Worm (Caenorhabditis elegans) whole organism, early embryonic: ENCODE results near the gene C35C5.10.

Experiments used
- B0310.2 ChIP-seq: sonication (generic microtip); optimal IDR thresholded peaks from 2 replicates; lab custom pipeline; 2016; ENCODE audit warnings: mild to moderate bottlenecking, missing genetic modification characterization, missing compliant biosample characterization
- F13C5.2 ChIP-seq: sonication (generic microtip); optimal IDR thresholded peaks from 2 replicates; lab custom pipeline; 2017; ENCODE audit warnings: mild to moderate bottlenecking, missing genetic modification characterization, inconsistent platforms, missing compliant biosample characterization
- aly-1 ChIP-seq: sonication (generic microtip); optimal IDR thresholded peaks from 2 replicates; lab custom pipeline; 2016; ENCODE audit warnings: missing genetic modification characterization, missing compliant biosample characterization
- ama-1 ChIP-seq: fragments of 150-350 bp; optimal IDR thresholded peaks from 2 replicates; lab custom pipeline; 2014
- ceh-13 ChIP-seq: fragments of 200-800 bp; sonication (Bioruptor generic); optimal IDR thresholded peaks from 2 replicates; lab custom pipeline; 2018; ENCODE audit warnings: mild to moderate bottlenecking, missing genetic modification characterization, missing compliant biosample characterization
- ceh-36 ChIP-seq: sonication (generic microtip); optimal IDR thresholded peaks from 2 replicates; lab custom pipeline; 2016; ENCODE audit warnings: missing genetic modification characterization, inconsistent platforms, missing compliant biosample characterization
- ets-7 ChIP-seq: sonication (generic microtip); optimal IDR thresholded peaks from 2 replicates; lab custom pipeline; 2016; ENCODE audit warnings: missing genotype, missing genetic modification characterization, missing compliant biosample characterization
- flt-1 ChIP-seq: fragments of 200-800 bp; sonication (Bioruptor generic); IDR thresholded peaks from 2 replicates; pipeline ENCODE4 v1.3.6; 2022; ENCODE audit warnings: missing genetic modification characterization, missing compliant biosample characterization
- hmbx-1 ChIP-seq: sonication (generic microtip); optimal IDR thresholded peaks from 2 replicates; lab custom pipeline; 2016; ENCODE audit warnings: mild to moderate bottlenecking, missing genetic modification characterization, missing compliant biosample characterization
- hmg-4 ChIP-seq: fragments of 200-800 bp; sonication (Bioruptor generic); optimal IDR thresholded peaks from 2 replicates; lab custom pipeline; 2018; ENCODE audit warnings: mild to moderate bottlenecking, missing genetic modification characterization, missing compliant biosample characterization
- hnd-1 ChIP-seq: sonication (generic microtip); optimal IDR thresholded peaks from 2 replicates; lab custom pipeline; 2016; ENCODE audit warnings: missing genetic modification characterization, missing compliant biosample characterization
- pes-1 ChIP-seq: fragments of 200-800 bp; sonication (Bioruptor generic); IDR thresholded peaks from 2 replicates; pipeline ENCODE4 v1.3.6; 2022; ENCODE audit warnings: missing genetic modification reagents, missing genetic modification characterization, missing compliant biosample characterization
- scrt-1 ChIP-seq: fragments of 200-800 bp; sonication (Bioruptor generic); IDR thresholded peaks from 2 replicates; pipeline ENCODE4 v1.3.6; 2022; ENCODE audit warnings: missing genetic modification characterization, missing compliant biosample characterization
- sea-1 ChIP-seq: fragments of 200-800 bp; sonication (Bioruptor generic); conservative IDR thresholded peaks from 2 replicates; pipeline ENCODE4 v1.3.6; 2022; ENCODE audit warnings: missing genetic modification characterization, missing compliant biosample characterization
- tbx-11 ChIP-seq: fragments of 200-800 bp; sonication (Bioruptor generic); IDR thresholded peaks from 2 replicates; pipeline ENCODE4 v1.3.6; 2022; ENCODE audit warnings: missing genetic modification characterization, missing compliant biosample characterization
- tbx-37 ChIP-seq: fragments of 200-800 bp; sonication (Bioruptor generic); conservative IDR thresholded peaks from 2 replicates; pipeline ENCODE4 v1.3.6; 2022; ENCODE audit warnings: missing genetic modification reagents, missing genetic modification characterization, missing compliant biosample characterization
- tra-4 ChIP-seq: sonication (generic microtip); optimal IDR thresholded peaks from 2 replicates; lab custom pipeline; 2017; ENCODE audit warnings: missing genetic modification characterization, missing compliant biosample characterization

Gene C35C5.10

ce11 chrX:11605766-11606490, 49.9 kb downstream of the C35C5.10 start:
- peak; percentile 82 for TF ChIP-seq hnd-1 (tag; lab: Kevin White, UChicago)
- peak; percentile 54 for TF ChIP-seq ets-7 (tag; lab: Kevin White, UChicago)
- peak; percentile 100 for TF ChIP-seq F13C5.2 (tag; lab: Kevin White, UChicago)
- peak; percentile 79 for TF ChIP-seq scrt-1 (GFP tag; lab: Robert Waterston, UW)
- TF ChIP-seq aly-1 (tag; lab: Kevin White, UChicago), result peak; percentile 58
- peak; percentile 92 for TF ChIP-seq ceh-36 (tag; lab: Kevin White, UChicago)
- TF ChIP-seq sea-1 (GFP tag; lab: Robert Waterston, UW), result peak; percentile 87
- no peak for TF ChIP-seq tbx-37 (GFP tag; lab: Robert Waterston, UW)
- TF ChIP-seq flt-1 (GFP tag; lab: Robert Waterston, UW), result peak; percentile 64
- TF ChIP-seq hmbx-1, result peak; percentile 95
- peak; percentile 63 for TF ChIP-seq ceh-13 (GFP tag; lab: Kevin White, UChicago)
- no peak for TF ChIP-seq ama-1
- peak; percentile 61; the same call in 1 of the 2 replicates for TF ChIP-seq tbx-11 (GFP tag; lab: Robert Waterston, UW)
- TF ChIP-seq pes-1, result peak; percentile 83
- TF ChIP-seq hmg-4 (GFP tag; lab: Kevin White, UChicago), result peak; percentile 92
- peak; percentile 98 for TF ChIP-seq B0310.2 (tag; lab: Kevin White, UChicago)
- peak; percentile 98 for TF ChIP-seq tra-4 (tag; lab: Kevin White, UChicago)

ce11 chrX:11606815-11607499, 50.9 kb downstream of the C35C5.10 start:
- TF ChIP-seq tbx-11 (GFP tag; lab: Robert Waterston, UW), result no peak

DNA sequence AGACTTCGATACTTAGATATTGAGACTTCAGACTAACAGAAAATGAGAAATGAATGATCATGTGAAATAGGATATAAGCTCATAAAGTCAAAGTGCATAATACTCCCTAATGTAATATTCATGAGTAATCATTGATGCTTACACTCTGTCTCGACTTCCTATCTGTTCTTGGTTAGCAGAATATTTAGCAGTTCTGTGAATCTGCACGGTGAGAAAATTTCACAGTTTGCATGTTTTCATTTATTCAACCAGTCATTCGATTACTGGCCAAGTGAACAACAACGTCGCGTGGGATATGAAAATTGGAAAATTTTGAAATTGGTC, 51.4 kb downstream of the C35C5.10 start:
- TF ChIP-seq tra-4 (tag; lab: Kevin White, UChicago) (no peak), hmbx-1 (no peak), ets-7 (tag; lab: Kevin White, UChicago) (no peak), tbx-11 (GFP tag; lab: Robert Waterston, UW) (no peak), F13C5.2 (tag; lab: Kevin White, UChicago) (no peak), pes-1 (no peak), aly-1 (tag; lab: Kevin White, UChicago) (no peak), ceh-13 (GFP tag; lab: Kevin White, UChicago) (no peak), ceh-36 (tag; lab: Kevin White, UChicago) (no peak)

- no peak for TF ChIP-seq B0310.2 (tag; lab: Kevin White, UChicago)
- no peak for TF ChIP-seq sea-1 (GFP tag; lab: Robert Waterston, UW)
- TF ChIP-seq hmg-4 (GFP tag; lab: Kevin White, UChicago), result no peak
- no peak for TF ChIP-seq scrt-1 (GFP tag; lab: Robert Waterston, UW)
- TF ChIP-seq ceh-13 (GFP tag; lab: Kevin White, UChicago), result no peak
- no peak for TF ChIP-seq F13C5.2 (tag; lab: Kevin White, UChicago)
- no peak for TF ChIP-seq tra-4 (tag; lab: Kevin White, UChicago)
- no peak for TF ChIP-seq ama-1
- no peak for TF ChIP-seq hnd-1 (tag; lab: Kevin White, UChicago)
- no peak for TF ChIP-seq ets-7 (tag; lab: Kevin White, UChicago)
- TF ChIP-seq hmbx-1, result no peak
- TF ChIP-seq pes-1, result no peak
- no peak for TF ChIP-seq aly-1 (tag; lab: Kevin White, UChicago)
- TF ChIP-seq tbx-37 (GFP tag; lab: Robert Waterston, UW), result no peak
- no peak for TF ChIP-seq flt-1 (GFP tag; lab: Robert Waterston, UW)
- TF ChIP-seq tbx-11 (GFP tag; lab: Robert Waterston, UW), result no peak
- no peak for TF ChIP-seq ceh-36 (tag; lab: Kevin White, UChicago)
These were observed 52.2 kb downstream of the C35C5.10 start for ce11 chrX:11608110-11608759.
